Worm (Caenorhabditis elegans) whole organism, L4 larva: ENCODE measurements around the gene sptl-2.
A peak's percentile ranks its signal among the peaks of the same experiment; 100 is the strongest.

Source experiments
- F44E2.7 ChIP-seq: fragments of 200-800 bp; sonication (Bioruptor generic); IDR thresholded peaks from 2 replicates; pipeline ENCODE4 v2.1.2; 2022; ENCODE audit warnings: missing genetic modification characterization, missing compliant biosample characterization
- R02D3.7 ChIP-seq: fragments of 150-350 bp; sonication (generic microtip); optimal IDR thresholded peaks from 3 replicates; lab custom pipeline; 2014; ENCODE audit warnings: missing biosample characterization, missing genetic modification characterization
- T20F7.1 ChIP-seq: fragments of 200-800 bp; sonication (Bioruptor generic); optimal IDR thresholded peaks from 2 replicates; lab custom pipeline; 2018; ENCODE audit warnings: mild to moderate bottlenecking, missing genetic modification characterization, missing compliant biosample characterization
- T26A8.4 ChIP-seq: fragments of 200-800 bp; sonication (Bioruptor generic); IDR thresholded peaks from 2 replicates; pipeline ENCODE4 v1.3.6; 2022; ENCODE audit warnings: missing genetic modification characterization, missing compliant biosample characterization
- Y105C5A.15 ChIP-seq: fragments of 200-800 bp; sonication (Bioruptor generic); IDR thresholded peaks from 2 replicates; pipeline ENCODE4 v1.3.6; 2022; ENCODE audit warnings: missing genetic modification characterization, missing compliant biosample characterization
- Y5F2A.4 ChIP-seq: fragments of 200-800 bp; sonication (Bioruptor generic); optimal IDR thresholded peaks from 2 replicates; lab custom pipeline; 2018; ENCODE audit warnings: mild to moderate bottlenecking, missing genetic modification characterization, missing compliant biosample characterization
- aha-1 ChIP-seq: fragments of 150-350 bp; peaks from one replicate; lab custom pipeline; 2014; ENCODE audit warnings: missing biosample characterization, missing genetic modification characterization
- aly-2 ChIP-seq: sonication (generic microtip); optimal IDR thresholded peaks from 2 replicates; lab custom pipeline; 2018; ENCODE audit warnings: missing biosample characterization, missing genetic modification characterization
- arid-1 ChIP-seq: fragments of 200-800 bp; sonication (Bioruptor generic); conservative IDR thresholded peaks from 2 replicates; pipeline ENCODE4 v1.3.6; 2022; ENCODE audit warnings: missing genetic modification reagents, missing genetic modification characterization, missing compliant biosample characterization
- ceh-44 ChIP-seq: fragments of 200-800 bp; sonication (Bioruptor generic); IDR thresholded peaks from 2 replicates; pipeline ENCODE4 v1.3.6; 2022; ENCODE audit warnings: missing genetic modification reagents, missing genetic modification characterization, missing compliant biosample characterization
- ceh-82 ChIP-seq: sonication (generic microtip); optimal IDR thresholded peaks from 2 replicates; lab custom pipeline; 2017; ENCODE audit warnings: missing biosample characterization, missing genetic modification characterization
- daf-16 ChIP-seq, 3 experiments: sonication (generic microtip); optimal IDR thresholded peaks; 2 replicates each; lab custom pipeline; 2016 to 2017; ENCODE audit warnings: missing genetic modification characterization in 3 of 3, missing genetic modification reagents in 3 of 3, mild to moderate bottlenecking in 2 of 3, missing compliant biosample characterization in 2 of 3, missing biosample characterization in 1 of 3, moderate library complexity in 1 of 3
- dmd-6 ChIP-seq: fragments of 200-800 bp; sonication (Bioruptor generic); IDR thresholded peaks from 2 replicates; pipeline ENCODE4 v1.3.6; 2022; ENCODE audit warnings: missing genetic modification reagents, missing genetic modification characterization, missing compliant biosample characterization
- dpl-1 ChIP-seq: fragments of 150-350 bp; optimal IDR thresholded peaks from 2 replicates; lab custom pipeline; 2014; ENCODE audit warnings: missing biosample characterization, missing genetic modification reagents, missing genetic modification characterization
- dve-1 ChIP-seq: sonication (generic microtip); optimal IDR thresholded peaks from 2 replicates; lab custom pipeline; 2017; ENCODE audit warnings: antibody characterized with exemption, mild to moderate bottlenecking, missing genetic modification characterization, missing compliant biosample characterization; ENCODE audit not compliant: insufficient read depth
- egl-43 ChIP-seq: fragments of 200-800 bp; sonication (Bioruptor generic); IDR thresholded peaks from 2 replicates; pipeline ENCODE4 v1.3.6; 2022; ENCODE audit warnings: missing genetic modification reagents, missing genetic modification characterization, missing compliant biosample characterization
- gei-8 ChIP-seq: fragments of 200-800 bp; sonication (Bioruptor generic); optimal IDR thresholded peaks from 2 replicates; lab custom pipeline; 2018; ENCODE audit warnings: mild to moderate bottlenecking, missing genetic modification characterization, missing compliant biosample characterization
- hif-1 ChIP-seq, 2 experiments: sonication (generic microtip); optimal IDR thresholded peaks; 2 replicates each; lab custom pipeline; 2016 to 2017; ENCODE audit warnings: missing compliant biosample characterization in 2 of 2, missing genetic modification characterization in 2 of 2, missing genetic modification reagents in 2 of 2, missing genotype in 2 of 2, mild to moderate bottlenecking in 1 of 2
- hlh-30 ChIP-seq: sonication (generic microtip); optimal IDR thresholded peaks from 2 replicates; lab custom pipeline; 2017; ENCODE audit warnings: antibody characterized with exemption, mild to moderate bottlenecking, missing genetic modification characterization, missing compliant biosample characterization; ENCODE audit not compliant: insufficient read depth
- jun-1 ChIP-seq: fragments of 150-350 bp; optimal IDR thresholded peaks from 2 replicates; lab custom pipeline; 2014; ENCODE audit warnings: missing biosample characterization, missing genetic modification reagents, missing genetic modification characterization
- lin-13 ChIP-seq: fragments of 150-350 bp; optimal IDR thresholded peaks from 2 replicates; lab custom pipeline; 2014; ENCODE audit warnings: missing biosample characterization, missing genetic modification reagents, missing genetic modification characterization
- lin-38 ChIP-seq: fragments of 200-800 bp; sonication (Bioruptor generic); IDR thresholded peaks from 2 replicates; pipeline ENCODE4 v1.3.6; 2022; ENCODE audit warnings: missing genetic modification reagents, missing genetic modification characterization, missing compliant biosample characterization
- lsy-2 ChIP-seq, 2 experiments: fragments of 150-350 bp in 1 of 2; sonication (generic microtip) in 1 of 2; optimal IDR thresholded peaks; 2 replicates each; lab custom pipeline; 2014 to 2017; ENCODE audit warnings: missing biosample characterization in 2 of 2, missing genetic modification characterization in 2 of 2
- madf-5 ChIP-seq, 2 experiments: fragments of 200-800 bp; sonication (Bioruptor generic); IDR thresholded peaks; 2 replicates each; pipeline ENCODE4 v1.3.6; 2022; ENCODE audit warnings: missing compliant biosample characterization in 2 of 2, missing genetic modification characterization in 2 of 2
- madf-9 ChIP-seq: fragments of 200-800 bp; sonication (Bioruptor generic); conservative IDR thresholded peaks from 2 replicates; pipeline ENCODE4 v1.3.6; 2022; ENCODE audit warnings: missing genetic modification reagents, missing genetic modification characterization, missing compliant biosample characterization
- mep-1 ChIP-seq: fragments of 150-350 bp; sonication (generic microtip); optimal IDR thresholded peaks from 3 replicates; lab custom pipeline; 2014; ENCODE audit warnings: missing biosample characterization, missing genetic modification characterization
- mes-2 ChIP-seq: sonication (generic microtip); optimal IDR thresholded peaks from 2 replicates; lab custom pipeline; 2016; ENCODE audit warnings: missing genotype, mild to moderate bottlenecking, missing genetic modification characterization, missing compliant biosample characterization; ENCODE audit not compliant: poor library complexity, severe bottlenecking
- mxl-2 ChIP-seq: fragments of 200-800 bp; sonication (Bioruptor generic); conservative IDR thresholded peaks from 2 replicates; pipeline ENCODE4 v1.3.6; 2022; ENCODE audit warnings: missing genetic modification reagents, missing genetic modification characterization, missing compliant biosample characterization
- mxl-3 ChIP-seq: fragments of 200-800 bp; sonication (Bioruptor generic); optimal IDR thresholded peaks from 2 replicates; lab custom pipeline; 2018; ENCODE audit warnings: mild to moderate bottlenecking, missing genetic modification characterization, missing compliant biosample characterization
- nhr-10 ChIP-seq: fragments of 150-350 bp; optimal IDR thresholded peaks from 2 replicates; lab custom pipeline; 2014; ENCODE audit warnings: missing biosample characterization, missing genetic modification characterization
- nhr-237 ChIP-seq: sonication (generic microtip); optimal IDR thresholded peaks from 2 replicates; lab custom pipeline; 2017; ENCODE audit warnings: missing biosample characterization, missing genetic modification characterization
- nhr-28 ChIP-seq: fragments of 150-350 bp; optimal IDR thresholded peaks from 2 replicates; lab custom pipeline; 2014; ENCODE audit warnings: missing biosample characterization, missing genetic modification characterization
- nhr-48 ChIP-seq: sonication (generic microtip); optimal IDR thresholded peaks from 2 replicates; lab custom pipeline; 2016; ENCODE audit warnings: mild to moderate bottlenecking, missing genetic modification characterization, missing compliant biosample characterization
- nhr-6 ChIP-seq: fragments of 150-350 bp; optimal IDR thresholded peaks from 2 replicates; lab custom pipeline; 2014; ENCODE audit warnings: missing biosample characterization, missing genetic modification characterization
- nhr-76 ChIP-seq: fragments of 150-350 bp; optimal IDR thresholded peaks from 2 replicates; lab custom pipeline; 2014; ENCODE audit warnings: missing biosample characterization, missing genetic modification characterization
- pha-4 ChIP-seq, 2 experiments: fragments of 150-350 bp in 1 of 2; fragments of 200-800 bp in 1 of 2; sonication (Bioruptor generic) in 1 of 2; IDR thresholded peaks in 1 of 2; optimal IDR thresholded peaks in 1 of 2; 2 replicates each; pipeline versions ENCODE4 v1.3.6 to Lab custom; 2014 to 2022; ENCODE audit warnings: missing genetic modification characterization in 2 of 2, missing genetic modification reagents in 2 of 2, missing biosample characterization in 1 of 2, missing compliant biosample characterization in 1 of 2
- saeg-2 ChIP-seq: fragments of 200-800 bp; sonication (Bioruptor generic); IDR thresholded peaks from 2 replicates; pipeline ENCODE4 v1.3.6; 2022; ENCODE audit warnings: missing genetic modification reagents, missing genetic modification characterization, missing compliant biosample characterization
- sdz-12 ChIP-seq: fragments of 200-800 bp; sonication (Bioruptor generic); optimal IDR thresholded peaks from 2 replicates; lab custom pipeline; 2018; ENCODE audit warnings: mild to moderate bottlenecking, missing genetic modification characterization, missing compliant biosample characterization
- skn-1 ChIP-seq: fragments of 150-350 bp; optimal IDR thresholded peaks from 2 replicates; lab custom pipeline; 2014; ENCODE audit warnings: missing biosample characterization, missing genetic modification characterization
- spr-1 ChIP-seq: sonication (generic microtip); optimal IDR thresholded peaks from 2 replicates; lab custom pipeline; 2016; ENCODE audit warnings: mild to moderate bottlenecking, missing genetic modification characterization, missing compliant biosample characterization
- tra-1 ChIP-seq: fragments of 200-800 bp; sonication (Bioruptor generic); IDR thresholded peaks from 2 replicates; pipeline ENCODE4 v1.3.6; 2022; ENCODE audit warnings: missing genetic modification reagents, missing genetic modification characterization, missing compliant biosample characterization
- unc-39 ChIP-seq: sonication (generic microtip); optimal IDR thresholded peaks from 2 replicates; lab custom pipeline; 2017; ENCODE audit warnings: missing biosample characterization, missing genetic modification characterization
- unc-62 ChIP-seq, 3 experiments: fragments of 150-350 bp in 1 of 3; sonication (generic microtip); optimal IDR thresholded peaks in 2 of 3; peaks in 1 of 3; 1 replicate in 1 of 3; 2 replicates in 2 of 3; lab custom pipeline; 2014 to 2017; ENCODE audit warnings: missing biosample characterization in 3 of 3, missing genetic modification characterization in 3 of 3, missing genetic modification reagents in 3 of 3, missing genotype in 1 of 3
- zfp-2 ChIP-seq: sonication (generic microtip); optimal IDR thresholded peaks from 2 replicates; lab custom pipeline; 2016; ENCODE audit warnings: mild to moderate bottlenecking, missing genetic modification characterization, missing compliant biosample characterization
- ztf-7 ChIP-seq: fragments of 150-350 bp; optimal IDR thresholded peaks from 2 replicates; lab custom pipeline; 2014; ENCODE audit warnings: missing biosample characterization, missing genetic modification characterization

Gene sptl-2

DNA sequence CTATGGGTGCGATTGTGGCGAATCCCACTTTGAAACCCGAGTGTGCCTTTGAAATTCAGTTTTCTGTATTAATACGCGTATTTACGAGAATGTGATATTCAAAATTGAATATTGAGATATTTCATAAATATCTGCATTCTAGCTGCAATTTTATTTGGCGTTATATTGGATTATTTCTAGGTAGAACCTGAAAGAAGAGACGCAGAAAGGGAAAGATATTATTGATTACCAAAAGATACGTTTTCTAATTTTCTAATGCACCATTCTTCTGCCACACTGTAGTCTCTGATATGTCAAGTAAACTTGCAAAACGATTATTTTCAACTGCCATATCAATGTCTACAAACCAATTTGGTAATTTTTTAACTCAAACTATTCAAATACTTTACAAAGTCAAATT, 5.0 kb downstream of the sptl-2 start, which contains the start of gene ech-3 (continued):
- TF ChIP-seq Y105C5A.15 (GFP tag; lab: Robert Waterston, UW), result no peak
- no peak for TF ChIP-seq unc-39
- TF ChIP-seq dmd-6 (GFP tag; lab: Robert Waterston, UW), result peak; percentile 15; the same call in 1 of the 2 replicates
- no peak for TF ChIP-seq nhr-10 (tag; lab: Kevin White, UChicago)
- TF ChIP-seq dve-1 (tag; lab: Kevin White, UChicago), result peak; percentile 33
- no peak for TF ChIP-seq lin-13 (GFP tag; lab: Kevin White, UChicago)
- no peak for TF ChIP-seq lsy-2 (tag; optimal IDR thresholded peaks at IDR 0.05; lab: Kevin White, UChicago)
- TF ChIP-seq T20F7.1, result no peak
- no peak for TF ChIP-seq T26A8.4 (GFP tag; lab: Robert Waterston, UW)
- no peak for TF ChIP-seq skn-1
- TF ChIP-seq spr-1 (tag; lab: Kevin White, UChicago), result no peak
- TF ChIP-seq saeg-2 (GFP tag; lab: Robert Waterston, UW), result no peak
- TF ChIP-seq jun-1 (tag; lab: Kevin White, UChicago), result no peak
- peak; percentile 14 for TF ChIP-seq nhr-28 (tag; lab: Kevin White, UChicago)
- no peak for TF ChIP-seq sdz-12 (GFP tag; lab: Kevin White, UChicago)
- no peak for TF ChIP-seq ceh-44 (GFP tag; lab: Robert Waterston, UW)
- no peak for TF ChIP-seq ceh-82 (tag; lab: Kevin White, UChicago)
- TF ChIP-seq daf-16 (GFP tag; optimal IDR thresholded peaks at IDR 0.05; lab: Kevin White, UChicago), result no peak
- peak; percentile 59 for TF ChIP-seq daf-16 (tag; optimal IDR thresholded peaks at IDR 0.05; lab: Kevin White, UChicago)
- TF ChIP-seq gei-8, result no peak

DNA sequence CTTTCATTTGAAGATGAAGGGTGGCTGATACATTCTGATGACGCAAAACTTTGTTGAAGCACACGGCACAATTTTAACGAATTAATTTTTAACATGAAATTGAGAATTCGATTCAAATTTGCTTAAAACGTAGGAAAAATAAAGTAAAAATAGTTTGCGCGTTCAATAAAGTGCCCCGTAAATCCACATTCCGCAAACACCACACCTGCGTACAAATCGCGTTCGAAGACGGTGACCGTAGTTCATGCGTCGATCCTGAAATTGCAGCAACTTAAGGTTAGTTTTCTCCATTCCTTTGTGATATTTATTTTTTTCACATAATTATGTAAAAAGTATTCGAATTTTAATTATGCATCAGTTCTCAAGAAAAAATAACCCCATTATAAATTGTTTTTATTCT, 7.7 kb downstream of the sptl-2 start, which contains the start of gene F43H9.3:
F43H9.3 (minus strand) TSS at position 189 of the 400 bp plus-strand sequence.
- TF ChIP-seq mxl-3 (GFP tag; lab: Kevin White, UChicago), result no peak
- peak in 1 of 2 experiments; percentile 46 for TF ChIP-seq unc-62 (GFP tag; optimal IDR thresholded peaks at IDR 0.05 in 1 of 2; lab: Kevin White, UChicago)
- TF ChIP-seq unc-62 (tag; optimal IDR thresholded peaks at IDR 0.05; lab: Kevin White, UChicago), result no peak
- TF ChIP-seq mes-2 (tag; lab: Kevin White, UChicago), result peak; percentile 5
- peak; percentile 56 for TF ChIP-seq aha-1 (tag; lab: Kevin White, UChicago)
- TF ChIP-seq lsy-2 (tag; optimal IDR thresholded peaks at IDR 0.05; lab: Kevin White, UChicago), result peak in 1 of 2 experiments; percentile 87
- TF ChIP-seq R02D3.7 (tag; lab: Kevin White, UChicago), result peak; percentile 83
- TF ChIP-seq dpl-1, result peak; percentile 38
- TF ChIP-seq lin-38 (GFP tag; lab: Robert Waterston, UW), result peak; percentile 31; the same call in 1 of the 2 replicates
- no peak for TF ChIP-seq madf-9 (GFP tag; lab: Robert Waterston, UW)

DNA sequence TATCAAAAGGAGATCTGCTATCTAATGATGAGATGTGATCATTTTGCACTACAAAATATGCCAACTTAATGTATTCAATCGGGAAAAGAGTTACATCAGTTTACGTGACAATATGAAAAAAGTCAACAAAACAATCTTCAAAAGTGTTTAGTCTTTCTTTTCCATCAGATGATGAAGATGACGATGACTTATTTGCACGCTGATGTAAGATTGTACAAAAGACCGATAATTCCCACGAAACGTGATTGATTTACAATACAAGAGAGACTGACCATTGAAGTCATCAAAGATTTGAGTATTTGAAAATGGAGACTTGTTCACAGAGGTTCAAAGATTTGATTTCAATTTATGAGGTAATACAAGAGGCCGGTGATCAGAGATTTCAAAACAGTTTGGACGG, 8.3 kb downstream of the sptl-2 start:
- TF ChIP-seq ztf-7, result peak; percentile 83
- no peak for TF ChIP-seq madf-5 (GFP tag; IDR thresholded peaks at IDR 0.05; lab: Robert Waterston, UW)
- TF ChIP-seq Y5F2A.4 (GFP tag; lab: Kevin White, UChicago), result no peak
- TF ChIP-seq nhr-6 (tag; lab: Kevin White, UChicago), result no peak
- peak; percentile 64 for TF ChIP-seq nhr-28 (tag; lab: Kevin White, UChicago)
- TF ChIP-seq hlh-30, result peak; percentile 23
- no peak for TF ChIP-seq mep-1
- no peak for TF ChIP-seq nhr-237 (tag; lab: Kevin White, UChicago)
- no peak for TF ChIP-seq egl-43 (GFP tag; lab: Robert Waterston, UW)
- TF ChIP-seq pha-4 (GFP tag; IDR thresholded peaks at IDR 0.05; lab: Robert Waterston, UW), result no peak
- no peak for TF ChIP-seq pha-4 (tag; optimal IDR thresholded peaks at IDR 0.05; lab: Kevin White, UChicago)
- no peak for TF ChIP-seq nhr-48 (tag; lab: Kevin White, UChicago)
- peak in 1 of 2 experiments; percentile 43 for TF ChIP-seq hif-1 (tag; optimal IDR thresholded peaks at IDR 0.05; lab: Kevin White, UChicago)
- no peak for TF ChIP-seq zfp-2 (tag; lab: Kevin White, UChicago)
- no peak for TF ChIP-seq F44E2.7 (GFP tag; lab: Robert Waterston, UW)
- no peak for TF ChIP-seq arid-1 (GFP tag; lab: Robert Waterston, UW)
- TF ChIP-seq spr-1 (tag; lab: Kevin White, UChicago), result no peak
- no peak for TF ChIP-seq lin-38 (GFP tag; lab: Robert Waterston, UW)
- no peak for TF ChIP-seq T20F7.1
- TF ChIP-seq aly-2 (tag; lab: Kevin White, UChicago), result no peak
- no peak for TF ChIP-seq nhr-76 (tag; lab: Kevin White, UChicago)
- no peak for TF ChIP-seq tra-1
- no peak for TF ChIP-seq mxl-2 (GFP tag; lab: Robert Waterston, UW)
